Worm (Caenorhabditis elegans) whole organism, L3 larva: Measurements from ENCODE around the gene srx-80.

Experiments used
- R02D3.7 ChIP-seq: fragments of 150-350 bp; optimal IDR thresholded peaks from 2 replicates; lab custom pipeline; 2014; ENCODE audit warnings: missing biosample characterization, missing genetic modification characterization
- aly-2 ChIP-seq: fragments of 150-350 bp; optimal IDR thresholded peaks from 2 replicates; lab custom pipeline; 2014; ENCODE audit warnings: missing biosample characterization, missing genetic modification characterization
- ama-1 ChIP-seq: fragments of 150-350 bp; optimal IDR thresholded peaks from 2 replicates; lab custom pipeline; 2018
- ceh-16 ChIP-seq: sonication (generic microtip); optimal IDR thresholded peaks from 2 replicates; lab custom pipeline; 2017; ENCODE audit warnings: missing biosample characterization, missing genetic modification characterization
- ceh-28 ChIP-seq: fragments of 150-350 bp; optimal IDR thresholded peaks from 2 replicates; lab custom pipeline; 2014; ENCODE audit warnings: missing biosample characterization, missing genetic modification reagents, missing genetic modification characterization
- ceh-82 ChIP-seq: fragments of 150-350 bp; optimal IDR thresholded peaks from 2 replicates; lab custom pipeline; 2014; ENCODE audit warnings: missing biosample characterization, missing genetic modification characterization
- ceh-9 ChIP-seq: sonication (generic microtip); optimal IDR thresholded peaks from 2 replicates; lab custom pipeline; 2018; ENCODE audit warnings: missing biosample characterization, missing genetic modification characterization
- daf-12 ChIP-seq: fragments of 150-350 bp; optimal IDR thresholded peaks from 2 replicates; lab custom pipeline; 2014; ENCODE audit warnings: missing biosample characterization, missing genetic modification reagents, missing genetic modification characterization
- egl-27 ChIP-seq: sonication (generic microtip); optimal IDR thresholded peaks from 4 replicates; lab custom pipeline; 2017; ENCODE audit warnings: missing biosample characterization, missing genetic modification reagents, missing genetic modification characterization
- egl-5 ChIP-seq: fragments of 150-350 bp; optimal IDR thresholded peaks from 2 replicates; lab custom pipeline; 2017; ENCODE audit warnings: missing biosample characterization, missing genetic modification reagents, missing genetic modification characterization, inconsistent platforms
- elt-1 ChIP-seq: fragments of 150-350 bp; optimal IDR thresholded peaks from 2 replicates; lab custom pipeline; 2014; ENCODE audit warnings: missing biosample characterization, missing genetic modification characterization
- elt-2 ChIP-seq: sonication (generic microtip); optimal IDR thresholded peaks from 2 replicates; lab custom pipeline; 2016; ENCODE audit warnings: missing genetic modification reagents, mild to moderate bottlenecking, missing genetic modification characterization, missing compliant biosample characterization
- elt-3 ChIP-seq, 3 experiments: fragments of 150-350 bp in 1 of 3; sonication (generic microtip) in 2 of 3; optimal IDR thresholded peaks; 2 replicates in 2 of 3; 4 replicates in 1 of 3; lab custom pipeline; 2014 to 2017; ENCODE audit warnings: missing biosample characterization in 3 of 3, missing genetic modification characterization in 3 of 3
- eor-1 ChIP-seq, 2 experiments: fragments of 150-350 bp; optimal IDR thresholded peaks; 2 replicates each; lab custom pipeline; 2014 to 2018; ENCODE audit warnings: missing biosample characterization in 2 of 2, missing genetic modification characterization in 2 of 2
- fkh-10 ChIP-seq: sonication (generic microtip); optimal IDR thresholded peaks from 2 replicates; lab custom pipeline; 2017; ENCODE audit warnings: missing biosample characterization, missing genetic modification reagents, missing genetic modification characterization
- fkh-2 ChIP-seq: fragments of 150-350 bp; optimal IDR thresholded peaks from 2 replicates; lab custom pipeline; 2014; ENCODE audit warnings: missing biosample characterization, missing genetic modification reagents, missing genetic modification characterization
- fos-1 ChIP-seq: fragments of 150-350 bp; optimal IDR thresholded peaks from 2 replicates; lab custom pipeline; 2014; ENCODE audit warnings: missing biosample characterization, missing genetic modification characterization
- hmg-11 ChIP-seq: sonication (generic microtip); optimal IDR thresholded peaks from 2 replicates; lab custom pipeline; 2016; ENCODE audit warnings: missing genetic modification characterization, missing compliant biosample characterization
- jun-1 ChIP-seq: fragments of 150-350 bp; optimal IDR thresholded peaks from 2 replicates; lab custom pipeline; 2014; ENCODE audit warnings: missing biosample characterization, missing genetic modification reagents, missing genetic modification characterization
- lin-15B ChIP-seq: fragments of 150-350 bp; optimal IDR thresholded peaks from 2 replicates; lab custom pipeline; 2014; ENCODE audit warnings: missing biosample characterization, missing genetic modification characterization
- lin-39 ChIP-seq: fragments of 150-350 bp; optimal IDR thresholded peaks from 2 replicates; lab custom pipeline; 2018; ENCODE audit warnings: missing biosample characterization, missing genetic modification reagents, missing genetic modification characterization
- lsy-12 ChIP-seq: sonication (generic microtip); optimal IDR thresholded peaks from 2 replicates; lab custom pipeline; 2016; ENCODE audit warnings: mild to moderate bottlenecking, missing genetic modification characterization, missing compliant biosample characterization
- mdl-1 ChIP-seq: fragments of 150-350 bp; optimal IDR thresholded peaks from 2 replicates; lab custom pipeline; 2014; ENCODE audit warnings: missing biosample characterization, missing genetic modification characterization
- mml-1 ChIP-seq: fragments of 150-350 bp; sonication (generic microtip); optimal IDR thresholded peaks from 3 replicates; lab custom pipeline; 2014; ENCODE audit warnings: missing biosample characterization, missing genetic modification characterization
- nfya-1 ChIP-seq: sonication (generic microtip); optimal IDR thresholded peaks from 2 replicates; lab custom pipeline; 2017; ENCODE audit warnings: missing genetic modification characterization, mild to moderate bottlenecking, missing compliant biosample characterization, antibody characterized with exemption, moderate library complexity; ENCODE audit not compliant: insufficient read depth
- nhr-11 ChIP-seq: fragments of 150-350 bp; optimal IDR thresholded peaks from 2 replicates; lab custom pipeline; 2014; ENCODE audit warnings: missing biosample characterization, missing genetic modification characterization
- nhr-12 ChIP-seq: fragments of 150-350 bp; optimal IDR thresholded peaks from 2 replicates; lab custom pipeline; 2014; ENCODE audit warnings: missing biosample characterization, missing genetic modification characterization
- nhr-23 ChIP-seq: fragments of 150-350 bp; optimal IDR thresholded peaks from 2 replicates; lab custom pipeline; 2014; ENCODE audit warnings: missing biosample characterization, missing genetic modification reagents, missing genetic modification characterization
- nhr-237 ChIP-seq: fragments of 150-350 bp; optimal IDR thresholded peaks from 2 replicates; lab custom pipeline; 2014; ENCODE audit warnings: missing biosample characterization, missing genetic modification characterization
- nhr-25 ChIP-seq: sonication (generic microtip); optimal IDR thresholded peaks from 2 replicates; lab custom pipeline; 2017; ENCODE audit warnings: missing biosample characterization, missing genetic modification characterization
- nhr-28 ChIP-seq: fragments of 150-350 bp; optimal IDR thresholded peaks from 2 replicates; lab custom pipeline; 2014; ENCODE audit warnings: missing biosample characterization, missing genetic modification characterization
- nhr-43 ChIP-seq: sonication (generic microtip); optimal IDR thresholded peaks from 2 replicates; lab custom pipeline; 2016; ENCODE audit warnings: mild to moderate bottlenecking, missing genetic modification characterization, missing compliant biosample characterization; ENCODE audit not compliant: poor library complexity, severe bottlenecking
- nhr-67 ChIP-seq: fragments of 150-350 bp; optimal IDR thresholded peaks from 2 replicates; lab custom pipeline; 2014; ENCODE audit warnings: missing biosample characterization, missing genetic modification characterization
- nhr-76 ChIP-seq: fragments of 150-350 bp; sonication (generic microtip); optimal IDR thresholded peaks from 5 replicates; lab custom pipeline; 2014; ENCODE audit warnings: missing biosample characterization, missing genetic modification characterization
- nhr-77 ChIP-seq: fragments of 150-350 bp; optimal IDR thresholded peaks from 2 replicates; lab custom pipeline; 2014; ENCODE audit warnings: missing biosample characterization, missing genetic modification characterization
- pha-4 ChIP-seq: fragments of 150-350 bp; optimal IDR thresholded peaks from 2 replicates; lab custom pipeline; 2014; ENCODE audit warnings: missing biosample characterization, missing genetic modification reagents, missing genetic modification characterization
- pqm-1 ChIP-seq: fragments of 150-350 bp; optimal IDR thresholded peaks from 2 replicates; lab custom pipeline; 2017; ENCODE audit warnings: missing biosample characterization, missing genetic modification characterization, inconsistent platforms
- sea-2 ChIP-seq: fragments of 150-350 bp; sonication (generic microtip); optimal IDR thresholded peaks from 4 replicates; lab custom pipeline; 2014; ENCODE audit warnings: missing biosample characterization, missing genetic modification reagents, missing genetic modification characterization
- skn-1 ChIP-seq: fragments of 150-350 bp; optimal IDR thresholded peaks from 2 replicates; lab custom pipeline; 2014; ENCODE audit warnings: missing biosample characterization, missing genetic modification characterization
- snpc-4 ChIP-seq: fragments of 150-350 bp; optimal IDR thresholded peaks from 2 replicates; lab custom pipeline; 2014; ENCODE audit warnings: missing biosample characterization, missing genetic modification characterization
- tbx-2 ChIP-seq: sonication (generic microtip); optimal IDR thresholded peaks from 2 replicates; lab custom pipeline; 2016; ENCODE audit warnings: mild to moderate bottlenecking, missing genetic modification characterization, missing compliant biosample characterization
- unc-39 ChIP-seq: sonication (generic microtip); optimal IDR thresholded peaks from 4 replicates; lab custom pipeline; 2017; ENCODE audit warnings: missing biosample characterization, missing genetic modification characterization
- unc-62 ChIP-seq: fragments of 150-350 bp; sonication (generic microtip); optimal IDR thresholded peaks from 4 replicates; lab custom pipeline; 2014; ENCODE audit warnings: missing biosample characterization, missing genetic modification reagents, missing genetic modification characterization
- zag-1 ChIP-seq: fragments of 150-350 bp; optimal IDR thresholded peaks from 2 replicates; lab custom pipeline; 2014; ENCODE audit warnings: missing biosample characterization, missing genetic modification characterization
- ztf-11 ChIP-seq: fragments of 150-350 bp; optimal IDR thresholded peaks from 2 replicates; lab custom pipeline; 2014; ENCODE audit warnings: missing biosample characterization, missing genetic modification characterization
- ztf-4 ChIP-seq: fragments of 150-350 bp; optimal IDR thresholded peaks from 2 replicates; lab custom pipeline; 2014; ENCODE audit warnings: missing biosample characterization, missing genetic modification characterization

srx-80 gene

DNA sequence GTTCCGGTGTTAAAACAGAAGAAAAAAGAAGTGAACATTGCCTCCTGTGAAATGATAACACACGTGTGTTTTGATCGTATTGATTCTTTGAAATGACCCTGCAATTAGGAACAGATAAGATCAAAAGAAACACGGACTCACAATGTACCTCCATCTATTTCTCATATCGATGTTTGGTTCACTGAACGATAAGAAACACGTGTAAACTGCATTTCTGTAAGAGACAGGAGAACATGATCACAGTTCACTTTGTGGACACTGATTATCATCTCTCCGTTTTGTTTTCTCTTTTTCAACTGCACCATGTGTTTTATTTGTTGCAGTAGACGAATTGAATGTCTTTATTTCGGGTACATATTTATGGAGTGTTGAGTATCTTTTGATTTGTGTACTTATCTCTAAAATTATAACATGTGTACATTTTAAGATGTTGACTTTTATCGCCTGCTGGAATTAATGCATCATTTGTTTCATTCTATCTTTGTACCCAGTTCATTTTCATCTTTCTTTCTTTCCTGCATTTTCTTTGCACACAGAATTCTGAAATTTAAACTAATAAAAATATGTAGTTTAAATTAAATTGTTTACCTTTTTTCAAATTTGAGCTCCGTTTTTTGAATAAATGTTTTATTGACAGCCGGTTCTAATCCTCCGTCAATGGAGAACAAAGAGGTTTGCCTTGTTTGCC is 20.6 kb upstream of the srx-80 start, which contains the start of the genes H12C20.7 and nhr-68:
TSS of gene H12C20.7 (minus strand) at position 188 of the 688 bp plus-strand sequence.
TSS of gene nhr-68 (plus strand) at position 638 of the 688 bp plus-strand sequence.
- no peak for TF ChIP-seq fkh-10
- no peak for TF ChIP-seq fkh-2 (tag; lab: Kevin White, UChicago)
- no peak for TF ChIP-seq lin-39
- TF ChIP-seq mml-1, result no peak
- TF ChIP-seq unc-62, result peak; percentile 22
- TF ChIP-seq sea-2 (GFP tag; lab: Kevin White, UChicago), result no peak
- no peak for TF ChIP-seq ceh-82 (tag; lab: Kevin White, UChicago)
- peak; percentile 77 for TF ChIP-seq skn-1 (tag; lab: Kevin White, UChicago)
- TF ChIP-seq egl-27 (tag; lab: Kevin White, UChicago), result peak; percentile 72
- TF ChIP-seq nhr-23, result peak; percentile 93
- TF ChIP-seq ceh-9 (tag; lab: Kevin White, UChicago), result no peak
- TF ChIP-seq nhr-25 (tag; lab: Kevin White, UChicago), result peak; percentile 94
- no peak for TF ChIP-seq ztf-11
- no peak for TF ChIP-seq snpc-4 (tag; lab: Kevin White, UChicago)
- TF ChIP-seq elt-2 (tag; lab: Kevin White, UChicago), result peak; percentile 99
- TF ChIP-seq nhr-11 (tag; lab: Kevin White, UChicago), result no peak
- peak; percentile 76 for TF ChIP-seq mdl-1 (tag; lab: Kevin White, UChicago)
- peak; percentile 31 for TF ChIP-seq nhr-77 (tag; lab: Kevin White, UChicago)
- peak; percentile 50 for TF ChIP-seq elt-1 (tag; lab: Kevin White, UChicago)
- peak; percentile 95 for TF ChIP-seq pha-4 (tag; lab: Kevin White, UChicago)
- TF ChIP-seq ceh-28 (tag; lab: Kevin White, UChicago), result peak; percentile 52
- peak; percentile 99 for TF ChIP-seq nhr-43
- TF ChIP-seq nhr-67 (tag; lab: Kevin White, UChicago), result no peak
- TF ChIP-seq unc-39 (tag; lab: Kevin White, UChicago), result no peak
- TF ChIP-seq ceh-16 (tag; lab: Kevin White, UChicago), result no peak
- TF ChIP-seq ztf-4, result peak; percentile 52
- no peak for TF ChIP-seq zag-1
- TF ChIP-seq elt-3 (tag; optimal IDR thresholded peaks at IDR 0.05; lab: Kevin White, UChicago), result peak in 2 of 3 experiments; percentile 75 to 77
- TF ChIP-seq nhr-76 (tag; lab: Kevin White, UChicago), result peak; percentile 9
- TF ChIP-seq egl-5, result no peak
- TF ChIP-seq lsy-12 (tag; lab: Kevin White, UChicago), result peak; percentile 95
- peak; percentile 65 for TF ChIP-seq nfya-1 (tag; lab: Kevin White, UChicago)
- peak; percentile 87 for TF ChIP-seq tbx-2 (tag; lab: Kevin White, UChicago)
- TF ChIP-seq nhr-28 (tag; lab: Kevin White, UChicago), result peak; percentile 48
- peak; percentile 23 for TF ChIP-seq lin-15B (tag; lab: Kevin White, UChicago)
- TF ChIP-seq R02D3.7 (tag; lab: Kevin White, UChicago), result peak; percentile 50
- TF ChIP-seq nhr-12, result no peak
- peak; percentile 99 for TF ChIP-seq pqm-1 (tag; lab: Kevin White, UChicago)
- no peak for TF ChIP-seq eor-1 (tag; optimal IDR thresholded peaks at IDR 0.05; lab: Kevin White, UChicago)
- TF ChIP-seq aly-2 (tag; lab: Kevin White, UChicago), result no peak
- no peak for TF ChIP-seq daf-12 (tag; lab: Kevin White, UChicago)
- TF ChIP-seq hmg-11 (tag; lab: Kevin White, UChicago), result no peak
- no peak for TF ChIP-seq nhr-237 (tag; lab: Kevin White, UChicago)
- peak; percentile 60 for TF ChIP-seq fos-1 (tag; lab: Kevin White, UChicago)
- TF ChIP-seq jun-1 (tag; lab: Kevin White, UChicago), result peak; percentile 91
- TF ChIP-seq ama-1 (lab: Kevin White, UChicago), result no peak
- TF ChIP-seq, all 47 proteins: peak for 24
